Worm (Caenorhabditis elegans) whole organism, young adult: ENCODE results near the gene nhr-167.

Experiments
- B0035.1 ChIP-seq: sonication (generic microtip); optimal IDR thresholded peaks from 2 replicates; lab custom pipeline; 2016; ENCODE audit warnings: missing genetic modification characterization, mild to moderate bottlenecking, missing compliant biosample characterization, missing genotype, missing genetic modification reagents
- B0261.1 ChIP-seq: sonication (generic microtip); optimal IDR thresholded peaks from 2 replicates; lab custom pipeline; 2016; ENCODE audit warnings: mild to moderate bottlenecking, missing genetic modification characterization, moderate library complexity, missing compliant biosample characterization
- F37B4.10 ChIP-seq: fragments of 200-800 bp; sonication (Bioruptor generic); IDR thresholded peaks from 2 replicates; pipeline ENCODE4 v1.3.6; 2022; ENCODE audit warnings: missing genetic modification characterization, missing compliant biosample characterization
- F57A8.1 ChIP-seq: fragments of 200-800 bp; sonication (Bioruptor generic); optimal IDR thresholded peaks from 2 replicates; lab custom pipeline; 2018; ENCODE audit warnings: mild to moderate bottlenecking, missing genetic modification characterization, moderate library complexity, missing compliant biosample characterization
- K11D2.4 ChIP-seq: fragments of 200-800 bp; sonication (Bioruptor generic); IDR thresholded peaks from 2 replicates; pipeline ENCODE4 v1.3.6; 2022; ENCODE audit warnings: missing genetic modification reagents, missing genetic modification characterization, missing compliant biosample characterization
- K12H6.12 ChIP-seq: fragments of 200-800 bp; sonication (Bioruptor generic); optimal IDR thresholded peaks from 2 replicates; lab custom pipeline; 2018; ENCODE audit warnings: mild to moderate bottlenecking, missing genetic modification characterization, missing compliant biosample characterization
- ama-1 ChIP-seq, 3 experiments: fragments of 150-350 bp in 1 of 3; sonication (generic microtip) in 2 of 3; optimal IDR thresholded peaks; 2 replicates each; lab custom pipeline; 2014 to 2018; ENCODE audit warnings: missing biosample characterization in 2 of 3, missing genetic modification characterization in 2 of 3, missing genetic modification reagents in 2 of 3
- ccch-3 ChIP-seq: fragments of 200-800 bp; sonication (Bioruptor generic); optimal IDR thresholded peaks from 2 replicates; lab custom pipeline; 2018; ENCODE audit warnings: mild to moderate bottlenecking, missing genetic modification characterization, missing compliant biosample characterization
- him-1 ChIP-seq: sonication (generic microtip); optimal IDR thresholded peaks from 2 replicates; lab custom pipeline; 2016; ENCODE audit warnings: missing genotype, missing genetic modification reagents, missing genetic modification characterization, missing compliant biosample characterization
- hmg-1.2 ChIP-seq: fragments of 200-800 bp; sonication (Bioruptor generic); IDR thresholded peaks from 2 replicates; pipeline ENCODE4 v1.3.6; 2022; ENCODE audit warnings: missing genetic modification reagents, missing genetic modification characterization, missing compliant biosample characterization
- hsf-1 ChIP-seq: fragments of 200-800 bp; sonication (Bioruptor generic); IDR thresholded peaks from 2 replicates; pipeline ENCODE4 v1.3.6; 2022; ENCODE audit warnings: missing genetic modification reagents, missing genetic modification characterization, missing compliant biosample characterization
- madf-6 ChIP-seq: fragments of 200-800 bp; sonication (Bioruptor generic); IDR thresholded peaks from 2 replicates; pipeline ENCODE4 v1.3.6; 2022; ENCODE audit warnings: missing genetic modification reagents, missing genetic modification characterization, missing compliant biosample characterization
- snpc-4 ChIP-seq, 5 experiments: fragments of 150-350 bp in 1 of 5; sonication (generic microtip) in 4 of 5; optimal IDR thresholded peaks; 2 replicates each; lab custom pipeline; 2014 to 2018; ENCODE audit warnings: missing genetic modification characterization in 5 of 5, missing biosample characterization in 3 of 5, antibody characterized with exemption in 2 of 5, mild to moderate bottlenecking in 2 of 5, missing compliant biosample characterization in 2 of 5, missing genotype in 2 of 5, moderate library complexity in 2 of 5, missing genetic modification reagents in 1 of 5
- unc-62 ChIP-seq: fragments of 150-350 bp; optimal IDR thresholded peaks from 2 replicates; lab custom pipeline; 2014; ENCODE audit warnings: missing biosample characterization, missing genetic modification reagents, missing genetic modification characterization

ce11 chrX:12001600-12001999 lies 19.7 kb upstream of the nhr-167 start:
- TF ChIP-seq snpc-4 (GFP tag; optimal IDR thresholded peaks at IDR 0.05; lab: Kevin White, UChicago) (no peak), snpc-4 (tag; optimal IDR thresholded peaks at IDR 0.05; lab: Kevin White, UChicago) (no peak), unc-62 (GFP tag; lab: Kevin White, UChicago) (no peak), ccch-3 (GFP tag; lab: Kevin White, UChicago) (no peak), ama-1 (optimal IDR thresholded peaks at IDR 0.05; lab: Kevin White, UChicago) (no peak), ama-1 (GFP tag; optimal IDR thresholded peaks at IDR 0.05; lab: Kevin White, UChicago) (no peak), hsf-1 (GFP tag; lab: Robert Waterston, UW) (no peak), hmg-1.2 (GFP tag; lab: Robert Waterston, UW) (no peak), madf-6 (GFP tag; lab: Robert Waterston, UW) (no peak), F57A8.1 (no peak), K11D2.4 (GFP tag; lab: Robert Waterston, UW) (no peak), B0261.1 (tag; lab: Kevin White, UChicago) (no peak), K12H6.12 (tag; lab: Kevin White, UChicago) (no peak), F37B4.10 (GFP tag; lab: Robert Waterston, UW) (no peak), B0035.1 (tag; lab: Kevin White, UChicago) (no peak), him-1 (tag; lab: Kevin White, UChicago) (no peak)
